Worm (Caenorhabditis elegans) whole organism, late embryonic: Measurements from ENCODE around the gene cox-18.

ENCODE experiments used
- K09A11.1 ChIP-seq: sonication (generic microtip); optimal IDR thresholded peaks from 2 replicates; lab custom pipeline; 2017; ENCODE audit warnings: antibody characterized with exemption, mild to moderate bottlenecking, missing genetic modification characterization, missing compliant biosample characterization; ENCODE audit not compliant: insufficient read depth
- ahr-1 ChIP-seq: sonication (generic microtip); optimal IDR thresholded peaks from 2 replicates; lab custom pipeline; 2016; ENCODE audit warnings: missing genetic modification characterization, missing compliant biosample characterization
- ama-1 ChIP-seq: fragments of 150-350 bp; optimal IDR thresholded peaks from 2 replicates; lab custom pipeline; 2014
- ceh-34 ChIP-seq: sonication (generic microtip); optimal IDR thresholded peaks from 2 replicates; lab custom pipeline; 2016; ENCODE audit warnings: mild to moderate bottlenecking, missing genetic modification characterization, missing compliant biosample characterization
- ceh-45 ChIP-seq: fragments of 200-800 bp; sonication (Bioruptor generic); IDR thresholded peaks from 2 replicates; pipeline ENCODE4 v1.3.6; 2022; ENCODE audit warnings: missing genetic modification reagents, missing genetic modification characterization, missing compliant biosample characterization
- ceh-9 ChIP-seq: sonication (generic microtip); optimal IDR thresholded peaks from 2 replicates; lab custom pipeline; 2016; ENCODE audit warnings: mild to moderate bottlenecking, missing genetic modification characterization, inconsistent platforms, missing compliant biosample characterization
- dmd-4 ChIP-seq: sonication (generic microtip); optimal IDR thresholded peaks from 2 replicates; lab custom pipeline; 2016; ENCODE audit warnings: borderline replicate concordance, missing genetic modification characterization, missing compliant biosample characterization
- elt-2 ChIP-seq: sonication (generic microtip); optimal IDR thresholded peaks from 2 replicates; lab custom pipeline; 2016; ENCODE audit warnings: missing genetic modification reagents, missing genetic modification characterization, missing compliant biosample characterization
- ets-4 ChIP-seq: sonication (generic microtip); optimal IDR thresholded peaks from 2 replicates; lab custom pipeline; 2016; ENCODE audit warnings: missing genetic modification characterization, missing compliant biosample characterization
- fkh-10 ChIP-seq: fragments of 150-350 bp; optimal IDR thresholded peaks from 2 replicates; lab custom pipeline; 2014; ENCODE audit warnings: missing biosample characterization, missing genetic modification reagents, missing genetic modification characterization
- hlh-30 ChIP-seq: sonication (generic microtip); optimal IDR thresholded peaks from 2 replicates; lab custom pipeline; 2017; ENCODE audit warnings: antibody characterized with exemption, missing genetic modification characterization, missing compliant biosample characterization; ENCODE audit not compliant: insufficient read depth
- nfya-1 ChIP-seq: sonication (generic microtip); optimal IDR thresholded peaks from 2 replicates; lab custom pipeline; 2017; ENCODE audit warnings: missing genetic modification characterization, mild to moderate bottlenecking, missing compliant biosample characterization, antibody characterized with exemption, moderate library complexity
- npax-4 ChIP-seq: sonication (generic microtip); optimal IDR thresholded peaks from 2 replicates; lab custom pipeline; 2016; ENCODE audit warnings: missing genetic modification characterization, missing compliant biosample characterization
- pqm-1 ChIP-seq: sonication (generic microtip); optimal IDR thresholded peaks from 2 replicates; lab custom pipeline; 2016; ENCODE audit warnings: missing genetic modification characterization, missing compliant biosample characterization

ce11 chrIV:1110999-1111398 lies 13.7 kb downstream of the cox-18 start:
- TF ChIP-seq ceh-34 (no peak), elt-2 (tag; lab: Kevin White, UChicago) (no peak), dmd-4 (tag; lab: Kevin White, UChicago) (no peak), K09A11.1 (no peak), ceh-45 (GFP tag; lab: Robert Waterston, UW) (no peak), pqm-1 (tag; lab: Kevin White, UChicago) (no peak), hlh-30 (no peak), ahr-1 (tag; lab: Kevin White, UChicago) (no peak), nfya-1 (tag; lab: Kevin White, UChicago) (no peak), ets-4 (tag; lab: Kevin White, UChicago) (no peak), fkh-10 (GFP tag; lab: Kevin White, UChicago) (no peak), ama-1 (lab: Kevin White, UChicago) (peak; percentile 52), ceh-9 (tag; lab: Kevin White, UChicago) (no peak), npax-4 (tag; lab: Kevin White, UChicago) (no peak)
